Worm (Caenorhabditis elegans): ENCODE measurements around the gene srw-79.

DNA sequence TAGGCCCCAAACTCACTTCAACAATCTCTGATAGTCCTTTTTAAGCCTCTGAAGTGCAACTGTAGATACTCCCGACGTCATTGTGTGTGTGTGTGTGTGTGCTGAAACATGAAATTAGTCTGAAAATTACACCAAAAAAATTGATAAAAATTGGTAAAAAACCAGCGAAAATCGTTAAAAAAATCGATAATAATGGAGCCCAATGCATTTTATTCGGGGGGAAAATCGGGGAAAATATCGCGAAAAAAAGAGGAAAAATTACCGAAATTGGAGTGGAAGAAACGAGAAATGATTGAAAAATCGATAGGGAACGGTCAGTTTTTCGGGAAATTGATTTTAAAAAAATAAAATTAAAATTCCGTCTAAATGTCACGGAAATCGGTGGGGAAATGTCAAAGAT is 46.3 kb upstream of the srw-79 start, which contains the start of gene ubc-26:
- TF ChIP-seq hlh-15 (tag; optimal IDR thresholded peaks at IDR 0.05) (no peak), tbx-7 (tag; optimal IDR thresholded peaks at IDR 0.05) (no peak), tbx-2 (tag; optimal IDR thresholded peaks at IDR 0.05) (no peak), fkh-10 (GFP tag; optimal IDR thresholded peaks at IDR 0.05) (no peak), pha-4 (tag; optimal IDR thresholded peaks at IDR 0.05) (no peak), ceh-45 (GFP tag; IDR thresholded peaks at IDR 0.05) (no peak), dve-1 (tag; optimal IDR thresholded peaks at IDR 0.05) (no peak), ceh-48 (tag; optimal IDR thresholded peaks at IDR 0.05) (no peak), ama-1 (optimal IDR thresholded peaks at IDR 0.05) (no peak), C08G9.2 (tag; optimal IDR thresholded peaks at IDR 0.05) (no peak)
